Worm (Caenorhabditis elegans): ENCODE data around the gene F43C11.16.

ce11 chrII:2356795-2357194 lies 3.1 kb downstream of the F43C11.16 start, which contains the start of gene F43C11.1:
- no peak for TF ChIP-seq nhr-76 (tag; optimal IDR thresholded peaks at IDR 0.05)
- no peak for TF ChIP-seq elt-2 (tag; optimal IDR thresholded peaks at IDR 0.05)
- TF ChIP-seq mdl-1 (tag; optimal IDR thresholded peaks at IDR 0.05): no peak
- no peak for TF ChIP-seq lin-13 (GFP tag; optimal IDR thresholded peaks at IDR 0.05)
- TF ChIP-seq unc-62 (GFP tag; optimal IDR thresholded peaks at IDR 0.05): no peak
- TF ChIP-seq snpc-4 (tag; optimal IDR thresholded peaks at IDR 0.05): no peak
- TF ChIP-seq C16A3.4 (tag; optimal IDR thresholded peaks at IDR 0.05): no peak
- TF ChIP-seq ceh-63 (GFP tag; optimal IDR thresholded peaks at IDR 0.05): no peak
- TF ChIP-seq rnt-1 (tag; optimal IDR thresholded peaks at IDR 0.05): no peak
- TF ChIP-seq egl-27 (tag; optimal IDR thresholded peaks at IDR 0.05): no peak
- no peak for TF ChIP-seq ztf-4 (tag; optimal IDR thresholded peaks at IDR 0.05)
- TF ChIP-seq nhr-19 (GFP tag; conservative IDR thresholded peaks at IDR 0.05): no peak
- TF ChIP-seq ets-5 (GFP tag; IDR thresholded peaks at IDR 0.05): no peak
